Fruit fly (Drosophila melanogaster) whole organism, wandering third instar larva: ENCODE data around the gene CG8509.
"Not testable (repeated sequence)": the region's sequence is repeated elsewhere in the genome, so short reads cannot be mapped to it uniquely, and the experiment has no call there.

Experiments used
- CG32264 ChIP-seq: fragments of 200-800 bp; sonication (Bioruptor generic); optimal IDR thresholded peaks from 2 replicates; lab custom pipeline; 2016; ENCODE audit warnings: missing biosample characterization, missing genetic modification characterization
- CG9705 ChIP-seq: fragments of 200-800 bp; sonication (Bioruptor generic); optimal IDR thresholded peaks from 2 replicates; lab custom pipeline; 2018; ENCODE audit warnings: missing biosample characterization, mild to moderate bottlenecking, missing genetic modification characterization
- CrebA ChIP-seq: fragments of 200-800 bp; sonication (Bioruptor generic); optimal IDR thresholded peaks from 2 replicates; lab custom pipeline; 2016; ENCODE audit warnings: missing biosample characterization, mild to moderate bottlenecking, missing genetic modification characterization, borderline replicate concordance
- Dfd ChIP-seq: fragments of >200 bp; optimal IDR thresholded peaks from 2 replicates; lab custom pipeline; 2017; ENCODE audit warnings: missing biosample characterization, missing genetic modification characterization
- HLH106 ChIP-seq: fragments of 200-800 bp; optimal IDR thresholded peaks from 3 replicates; lab custom pipeline; 2019; ENCODE audit warnings: missing biosample characterization, mild to moderate bottlenecking, missing genetic modification characterization, moderate library complexity
- Hnf4 ChIP-seq: fragments of 200-800 bp; sonication (Bioruptor generic); optimal IDR thresholded peaks from 2 replicates; lab custom pipeline; 2016; ENCODE audit warnings: missing biosample characterization, mild to moderate bottlenecking, missing genetic modification characterization
- Hr78 ChIP-seq: fragments of >200 bp; optimal IDR thresholded peaks from 2 replicates; lab custom pipeline; 2017; ENCODE audit warnings: missing biosample characterization, missing genetic modification characterization
- Hr83 ChIP-seq: fragments of 200-300 bp; sonication (Bioruptor generic); optimal IDR thresholded peaks from 2 replicates; lab custom pipeline; 2016; ENCODE audit warnings: missing biosample characterization, mild to moderate bottlenecking, missing genetic modification characterization, moderate library complexity; ENCODE audit not compliant: poor library complexity, severe bottlenecking
- Mio ChIP-seq: sonication (Bioruptor generic); optimal IDR thresholded peaks from 2 replicates; lab custom pipeline; 2016; ENCODE audit warnings: missing biosample characterization, missing genetic modification characterization
- N ChIP-seq: fragments of >200 bp; optimal IDR thresholded peaks from 2 replicates; lab custom pipeline; 2018; ENCODE audit warnings: missing biosample characterization, missing external identifiers, missing genetic modification characterization
- OdsH ChIP-seq: fragments of 200-800 bp; sonication (Bioruptor generic); optimal IDR thresholded peaks from 2 replicates; lab custom pipeline; 2016; ENCODE audit warnings: missing biosample characterization, mild to moderate bottlenecking, missing genetic modification characterization
- Sp1 ChIP-seq: fragments of 200-800 bp; sonication (Bioruptor generic); optimal IDR thresholded peaks from 3 replicates; lab custom pipeline; 2019; ENCODE audit warnings: missing biosample characterization, mild to moderate bottlenecking, missing genetic modification characterization, moderate library complexity
- Vsx2 ChIP-seq: fragments of 200-300, 225-300 bp; sonication (Bioruptor generic); optimal IDR thresholded peaks from 2 replicates; lab custom pipeline; 2018; ENCODE audit warnings: missing biosample characterization, missing genetic modification characterization; ENCODE audit not compliant: partially characterized antibody
- brk ChIP-seq: fragments of 200-800 bp; sonication (Bioruptor generic); optimal IDR thresholded peaks from 2 replicates; lab custom pipeline; 2016; ENCODE audit warnings: missing biosample characterization, mild to moderate bottlenecking, missing genetic modification characterization
- dl ChIP-seq, 2 experiments: fragments of 175-275, 200-275 bp in 1 of 2; fragments of 200-275 bp in 1 of 2; sonication (Bioruptor generic); optimal IDR thresholded peaks; lab custom pipeline; 2018; ENCODE audit warnings: mild to moderate bottlenecking in 2 of 2, missing biosample characterization in 2 of 2, missing genetic modification characterization in 2 of 2, moderate library complexity in 2 of 2; ENCODE audit not compliant: partially characterized antibody in 2 of 2, insufficient read depth in 1 of 2
- dmrt93B ChIP-seq: fragments of 200-800 bp; sonication (Bioruptor generic); optimal IDR thresholded peaks from 2 replicates; lab custom pipeline; 2018; ENCODE audit warnings: missing biosample characterization, mild to moderate bottlenecking, missing genetic modification characterization
- dsf ChIP-seq: sonication (Bioruptor generic); optimal IDR thresholded peaks from 2 replicates; lab custom pipeline; 2016; ENCODE audit warnings: missing biosample characterization, missing genetic modification characterization, borderline replicate concordance
- ey ChIP-seq: fragments of 200-800 bp; sonication (Bioruptor generic); optimal IDR thresholded peaks from 2 replicates; lab custom pipeline; 2016; ENCODE audit warnings: missing biosample characterization, missing genetic modification characterization
- foxo ChIP-seq, 2 experiments: fragments of 200-800 bp; sonication (Bioruptor generic); optimal IDR thresholded peaks; 2 replicates in 1 of 2; 3 replicates in 1 of 2; lab custom pipeline; 2016 to 2017; ENCODE audit warnings: missing biosample characterization in 2 of 2, missing genetic modification characterization in 2 of 2
- fru ChIP-seq: fragments of 200-800 bp; sonication (Bioruptor generic); optimal IDR thresholded peaks from 3 replicates; lab custom pipeline; 2016; ENCODE audit warnings: missing biosample characterization, mild to moderate bottlenecking, missing genetic modification characterization
- h ChIP-seq: fragments of 200-800 bp; sonication (Bioruptor generic); optimal IDR thresholded peaks from 3 replicates; lab custom pipeline; 2016; ENCODE audit warnings: missing biosample characterization, mild to moderate bottlenecking, missing genetic modification characterization
- jim ChIP-seq: fragments of 175-275, 200-325 bp; sonication (Bioruptor generic); optimal IDR thresholded peaks from 2 replicates; lab custom pipeline; 2016; ENCODE audit warnings: missing biosample characterization, mild to moderate bottlenecking, missing genetic modification characterization
- psq ChIP-seq: fragments of 200-800 bp; sonication (Bioruptor generic); optimal IDR thresholded peaks from 3 replicates; lab custom pipeline; 2017; ENCODE audit warnings: missing biosample characterization, mild to moderate bottlenecking, missing genetic modification characterization, moderate library complexity
- rgr ChIP-seq: fragments of 200-800 bp; sonication (Bioruptor generic); optimal IDR thresholded peaks from 3 replicates; lab custom pipeline; 2016; ENCODE audit warnings: missing biosample characterization, mild to moderate bottlenecking, missing genetic modification characterization
- sage ChIP-seq: fragments of 200-800 bp; sonication (Bioruptor generic); optimal IDR thresholded peaks from 2 replicates; lab custom pipeline; 2016; ENCODE audit warnings: missing biosample characterization, mild to moderate bottlenecking, missing genetic modification characterization
- sv ChIP-seq: fragments of 200-800 bp; sonication (Bioruptor generic); optimal IDR thresholded peaks from 3 replicates; lab custom pipeline; 2016; ENCODE audit warnings: missing biosample characterization, missing genetic modification characterization
- tai ChIP-seq: sonication (Bioruptor generic); optimal IDR thresholded peaks from 2 replicates; lab custom pipeline; 2016; ENCODE audit warnings: missing biosample characterization, missing genetic modification characterization
- usp ChIP-seq: fragments of >200 bp; optimal IDR thresholded peaks from 2 replicates; lab custom pipeline; 2017; ENCODE audit warnings: missing biosample characterization, missing genetic modification characterization
- woc ChIP-seq: sonication (Bioruptor generic); optimal IDR thresholded peaks from 2 replicates; lab custom pipeline; 2016; ENCODE audit warnings: missing biosample characterization, mild to moderate bottlenecking, missing genetic modification characterization

CG8509 gene

DNA sequence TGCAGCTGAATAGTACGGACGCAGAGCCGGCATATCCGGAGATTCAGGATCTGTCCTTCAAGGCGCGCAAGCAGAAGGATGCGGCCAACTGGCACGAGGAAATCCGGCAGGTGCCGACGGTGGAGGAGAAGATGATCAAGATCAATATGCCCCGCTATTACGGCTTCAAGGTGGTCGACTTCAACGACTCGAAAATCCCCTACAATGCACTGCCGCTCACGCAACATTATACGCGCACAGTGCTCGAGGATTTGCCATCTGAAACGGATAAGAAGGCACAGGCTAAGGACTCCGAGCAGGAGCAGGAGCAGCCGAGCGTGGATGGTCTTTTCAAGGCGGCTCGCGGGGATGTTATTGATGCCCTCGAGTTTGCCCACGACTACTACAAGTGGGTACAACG, 23.1 kb upstream of the CG8509 start:
- TF ChIP-seq fru, result no peak
- TF ChIP-seq Hnf4 (GFP tag; lab: Kevin White, UChicago), result no peak
- no peak for TF ChIP-seq woc (GFP tag; lab: Kevin White, UChicago)
- no peak for TF ChIP-seq sv (GFP tag; lab: Kevin White, UChicago)

DNA sequence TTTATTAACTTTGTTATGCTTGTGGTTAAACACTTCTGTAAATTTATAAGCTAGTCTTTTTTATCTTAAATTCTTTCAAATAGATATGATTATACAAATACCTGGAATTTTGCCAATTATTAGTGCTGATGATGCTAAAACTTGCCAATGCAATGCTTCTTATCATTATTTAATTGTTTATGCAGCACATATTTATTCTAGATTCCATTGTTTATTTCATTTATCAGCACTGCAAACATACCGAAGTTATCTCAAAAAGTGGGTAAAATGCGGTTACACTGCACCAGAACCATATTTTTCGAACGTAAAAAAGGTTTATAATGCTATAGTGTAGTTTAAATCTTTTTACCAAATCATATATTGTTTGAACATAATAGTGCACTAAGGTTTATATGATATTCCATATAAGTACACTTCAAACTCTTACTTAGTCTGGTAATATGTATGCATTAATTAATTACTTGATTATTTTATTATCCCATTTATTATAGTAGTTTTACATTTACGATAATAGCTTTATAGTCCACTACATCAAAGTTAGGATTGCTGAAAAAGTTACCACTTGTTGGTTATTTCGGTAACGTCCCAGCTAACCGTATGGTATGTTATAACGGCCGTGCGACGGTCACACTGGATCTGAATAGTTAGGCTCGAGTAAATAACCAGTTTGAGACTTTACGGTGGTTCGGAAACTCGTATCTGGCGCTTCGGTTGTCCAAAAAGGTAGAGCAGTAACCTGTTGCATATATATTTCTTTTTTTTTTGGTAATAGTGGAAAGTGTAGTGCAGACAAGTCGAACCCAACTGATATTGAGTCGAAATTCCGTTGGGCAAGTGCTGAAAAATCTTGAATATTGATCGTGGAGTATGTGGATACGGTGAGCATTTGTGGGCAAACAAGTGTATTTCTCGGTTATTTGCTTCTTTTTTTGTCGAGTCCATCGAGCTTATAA, 20.8 kb upstream of the CG8509 start, which contains the start of gene Rhp:
TSS of gene Rhp (plus strand) at position 663 of the 953 bp plus-strand sequence.
- TF ChIP-seq HLH106 (tag; lab: Kevin White, UChicago) (peak; percentile 9), Hr78 (GFP tag; lab: Kevin White, UChicago) (no peak), rgr (GFP tag; lab: Kevin White, UChicago) (peak; percentile 45), fru (peak; percentile 5), jim (GFP tag; lab: Kevin White, UChicago) (no peak), foxo (GFP tag; optimal IDR thresholded peaks at IDR 0.05; lab: Kevin White, UChicago) (peak in 1 of 2 experiments; percentile 30), dl (GFP tag; optimal IDR thresholded peaks at IDR 0.05; lab: Kevin White, UChicago; ENCODE audit: insufficient read depth in 1 of 2, partially characterized antibody in 2 of 2) (no peak), Hnf4 (GFP tag; lab: Kevin White, UChicago) (peak; percentile 40), brk (GFP tag; lab: Kevin White, UChicago) (no peak), Sp1 (GFP tag; lab: Kevin White, UChicago) (peak; percentile 70), dmrt93B (GFP tag; lab: Kevin White, UChicago) (no peak), h (GFP tag; lab: Kevin White, UChicago) (peak; percentile 50), OdsH (GFP tag; lab: Kevin White, UChicago) (peak; percentile 66), ey (GFP tag; lab: Kevin White, UChicago) (no peak), usp (no peak), tai (GFP tag; lab: Kevin White, UChicago) (no peak), CG9705 (GFP tag; lab: Kevin White, UChicago) (peak; percentile 41), sage (peak; percentile 34), Dfd (GFP tag; lab: Kevin White, UChicago) (no peak), CG32264 (peak; percentile 12), dsf (GFP tag; lab: Kevin White, UChicago) (no peak), CrebA (GFP tag; lab: Kevin White, UChicago) (no peak), Hr83 (GFP tag; lab: Kevin White, UChicago) (peak; percentile 52), psq (GFP tag; lab: Kevin White, UChicago) (peak; percentile 15)

DNA sequence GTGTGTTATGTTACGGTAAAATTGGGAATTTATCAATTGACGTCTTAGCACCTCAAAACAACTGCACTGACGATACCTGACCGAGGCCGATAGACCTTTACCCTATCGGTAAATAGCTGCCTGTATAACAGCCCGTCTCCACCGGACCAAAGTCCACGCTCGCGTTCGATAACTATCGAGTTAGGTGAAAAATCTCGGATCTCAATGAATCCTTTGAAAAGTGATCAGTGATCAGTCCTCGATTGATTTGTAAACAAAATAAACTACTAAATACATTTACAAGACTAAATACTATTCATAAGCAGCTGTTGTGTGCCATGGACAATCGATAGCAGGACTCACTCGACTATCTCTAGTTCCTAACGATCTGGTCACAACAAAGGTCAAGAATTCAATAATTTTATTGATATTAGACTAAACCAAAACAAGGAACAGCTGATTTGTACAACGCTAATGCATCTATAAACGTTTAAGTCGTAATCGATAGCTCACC, 13.4 kb upstream of the CG8509 start, which contains the start of gene sordd1:
TSS of gene sordd1 (minus strand) at position 78 of the 493 bp plus-strand sequence.
- peak; percentile 66 for TF ChIP-seq N (GFP tag; lab: Kevin White, UChicago)

- not testable (repeated sequence) for TF ChIP-seq Vsx2, Mio, jim (GFP tag; lab: Kevin White, UChicago)
These were observed 10.2 kb upstream of the CG8509 start, which contains the start of the genes sordd2 and CG15602 for dm6 chrX:15799085-15799557. sordd2 (minus strand) TSS chrX:15799162. CG15602 (plus strand) TSS chrX:15799426.
